Worm (Caenorhabditis elegans): ENCODE data around the gene F32D1.7.

- no peak for TF ChIP-seq him-1 (tag; optimal IDR thresholded peaks at IDR 0.05)
- no peak for TF ChIP-seq dao-5 (tag; optimal IDR thresholded peaks at IDR 0.05)
These were observed 50.6 kb downstream of the F32D1.7 start, which contains the start of gene nhr-125 for ce11 chrV:4325415-4325814.
